Fruit fly (Drosophila melanogaster): ENCODE results near the gene Psn.

DNA sequence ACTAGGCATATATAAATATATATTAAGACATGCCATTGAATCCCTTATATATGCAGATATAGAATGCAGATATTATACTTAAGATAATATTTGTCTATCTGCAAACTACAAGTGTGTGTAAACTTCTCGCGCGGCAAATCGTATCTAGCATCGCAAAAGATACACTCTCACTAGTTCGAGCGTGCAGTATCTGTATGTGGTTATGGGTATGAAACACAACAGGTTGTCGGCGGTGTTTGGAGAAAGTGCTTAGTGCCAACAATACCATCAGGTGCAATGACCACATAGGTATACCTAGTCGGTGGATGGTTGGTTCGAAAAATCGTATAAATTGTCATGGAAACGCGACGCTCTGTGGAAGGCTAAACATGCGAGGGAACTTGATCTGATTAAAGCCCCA, 27.8 kb upstream of the Psn start:
- TF ChIP-seq Myc (optimal IDR thresholded peaks at IDR 0.05): no peak
- no peak for TF ChIP-seq psq (GFP tag; optimal IDR thresholded peaks at IDR 0.05)
- no peak for TF ChIP-seq foxo (GFP tag; optimal IDR thresholded peaks at IDR 0.05)
- no peak for TF ChIP-seq OdsH (GFP tag; optimal IDR thresholded peaks at IDR 0.05)
- no peak for TF ChIP-seq usp (GFP tag; optimal IDR thresholded peaks at IDR 0.05)
- TF ChIP-seq rgr (GFP tag; optimal IDR thresholded peaks at IDR 0.05): no peak
- TF ChIP-seq br (GFP tag; optimal IDR thresholded peaks at IDR 0.05): no peak
- no peak for TF ChIP-seq lola (GFP tag; optimal IDR thresholded peaks at IDR 0.05)

All from whole organism, wandering third instar larva.